Worm (Caenorhabditis elegans) whole organism, L3 larva: ENCODE results near the gene mlt-3.

Source experiments
- ama-1 ChIP-seq: fragments of 150-350 bp; optimal IDR thresholded peaks from 2 replicates; lab custom pipeline; 2018
- egl-27 ChIP-seq: sonication (generic microtip); optimal IDR thresholded peaks from 4 replicates; lab custom pipeline; 2017; ENCODE audit warnings: missing biosample characterization, missing genetic modification reagents, missing genetic modification characterization
- egl-5 ChIP-seq: fragments of 150-350 bp; optimal IDR thresholded peaks from 2 replicates; lab custom pipeline; 2017; ENCODE audit warnings: missing biosample characterization, missing genetic modification reagents, missing genetic modification characterization, inconsistent platforms
- mdl-1 ChIP-seq: fragments of 150-350 bp; optimal IDR thresholded peaks from 2 replicates; lab custom pipeline; 2014; ENCODE audit warnings: missing biosample characterization, missing genetic modification characterization
- pha-4 ChIP-seq: fragments of 150-350 bp; optimal IDR thresholded peaks from 2 replicates; lab custom pipeline; 2014; ENCODE audit warnings: missing biosample characterization, missing genetic modification reagents, missing genetic modification characterization
- unc-62 ChIP-seq: fragments of 150-350 bp; sonication (generic microtip); optimal IDR thresholded peaks from 4 replicates; lab custom pipeline; 2014; ENCODE audit warnings: missing biosample characterization, missing genetic modification reagents, missing genetic modification characterization

- TF ChIP-seq unc-62 (GFP tag; lab: Kevin White, UChicago) (no peak), ama-1 (lab: Kevin White, UChicago) (no peak), egl-27 (tag; lab: Kevin White, UChicago) (no peak), egl-5 (tag; lab: Kevin White, UChicago) (no peak), mdl-1 (no peak), pha-4 (tag; lab: Kevin White, UChicago) (no peak)
These were observed at the start of gene mlt-3 for ce11 chrIV:12227012-12227411.
